Worm (Caenorhabditis elegans): Measurements from ENCODE around the gene nhr-27.

ce11 chrX:12713014-12713413 is 95.1 kb downstream of the nhr-27 start:
- TF ChIP-seq nhr-237 (tag; optimal IDR thresholded peaks at IDR 0.05) (no peak), fkh-10 (GFP tag; optimal IDR thresholded peaks at IDR 0.05) (no peak), ztf-11 (tag; optimal IDR thresholded peaks at IDR 0.05) (no peak), jun-1 (tag; optimal IDR thresholded peaks at IDR 0.05) (no peak), ceh-82 (tag; optimal IDR thresholded peaks at IDR 0.05) (no peak), hlh-30 (tag; optimal IDR thresholded peaks at IDR 0.05; ENCODE audit: insufficient read depth) (no peak), mep-1 (tag; optimal IDR thresholded peaks at IDR 0.05) (no peak), F26F4.8 (GFP tag; conservative IDR thresholded peaks at IDR 0.05) (no peak), zip-11 (GFP tag; IDR thresholded peaks at IDR 0.05) (no peak), lin-39 (tag; optimal IDR thresholded peaks at IDR 0.05) (no peak), spr-1 (tag; optimal IDR thresholded peaks at IDR 0.05) (no peak), spr-3 (GFP tag; optimal IDR thresholded peaks at IDR 0.05) (no peak)
